Worm (Caenorhabditis elegans) whole organism, mixed stage, embryonic: ENCODE results near the gene cyd-1.

ENCODE experiments used
- ceh-39 ChIP-seq: fragments of 150-350 bp; optimal IDR thresholded peaks from 2 replicates; lab custom pipeline; 2014; ENCODE audit warnings: missing biosample characterization, missing genetic modification characterization
- ces-1 ChIP-seq: fragments of 150-350 bp; optimal IDR thresholded peaks from 2 replicates; lab custom pipeline; 2014; ENCODE audit warnings: missing biosample characterization, missing genetic modification reagents, missing genetic modification characterization
- cnd-1 ChIP-seq: fragments of 200-800 bp; sonication (Bioruptor generic); optimal IDR thresholded peaks from 2 replicates; lab custom pipeline; 2018; ENCODE audit warnings: mild to moderate bottlenecking, missing genetic modification characterization, missing compliant biosample characterization
- drap-1 ChIP-seq: fragments of 200-800 bp; sonication (Bioruptor generic); optimal IDR thresholded peaks from 3 replicates; lab custom pipeline; 2018; ENCODE audit warnings: mild to moderate bottlenecking, missing genetic modification characterization, missing compliant biosample characterization
- elt-1 ChIP-seq: sonication (generic microtip); optimal IDR thresholded peaks from 2 replicates; lab custom pipeline; 2017; ENCODE audit warnings: missing genetic modification characterization, mild to moderate bottlenecking, missing compliant biosample characterization, antibody characterized with exemption, moderate library complexity, borderline replicate concordance; ENCODE audit not compliant: insufficient read depth
- elt-3 ChIP-seq: fragments of 150-350 bp; optimal IDR thresholded peaks from 2 replicates; lab custom pipeline; 2014; ENCODE audit warnings: missing biosample characterization, missing genetic modification characterization
- flh-1 ChIP-seq: fragments of 200-800 bp; sonication (Bioruptor generic); optimal IDR thresholded peaks from 2 replicates; lab custom pipeline; 2018; ENCODE audit warnings: mild to moderate bottlenecking, missing genetic modification characterization, moderate library complexity, missing compliant biosample characterization
- ham-2 ChIP-seq: fragments of 200-800 bp; sonication (Bioruptor generic); optimal IDR thresholded peaks from 2 replicates; lab custom pipeline; 2018; ENCODE audit warnings: mild to moderate bottlenecking, missing genetic modification characterization, missing compliant biosample characterization
- hlh-1 ChIP-seq: fragments of 150-350 bp; optimal IDR thresholded peaks from 2 replicates; lab custom pipeline; 2014; ENCODE audit warnings: missing biosample characterization, missing genetic modification reagents, missing genetic modification characterization
- lin-13 ChIP-seq: fragments of 150-350 bp; optimal IDR thresholded peaks from 2 replicates; lab custom pipeline; 2014; ENCODE audit warnings: missing biosample characterization, missing genetic modification characterization
- lin-32 ChIP-seq: fragments of 200-800 bp; sonication (Bioruptor generic); optimal IDR thresholded peaks from 2 replicates; lab custom pipeline; 2018; ENCODE audit warnings: mild to moderate bottlenecking, missing genetic modification characterization, missing compliant biosample characterization
- lsy-2 ChIP-seq: fragments of 150-350 bp; optimal IDR thresholded peaks from 2 replicates; lab custom pipeline; 2014; ENCODE audit warnings: missing biosample characterization, missing genetic modification characterization
- mab-5 ChIP-seq: fragments of 150-350 bp; optimal IDR thresholded peaks from 2 replicates; lab custom pipeline; 2014; ENCODE audit warnings: missing biosample characterization, missing genetic modification characterization
- mep-1 ChIP-seq: fragments of 150-350 bp; optimal IDR thresholded peaks from 2 replicates; lab custom pipeline; 2017; ENCODE audit warnings: missing biosample characterization, missing genetic modification reagents, missing genetic modification characterization, inconsistent platforms
- mls-2 ChIP-seq: sonication (generic microtip); optimal IDR thresholded peaks from 2 replicates; lab custom pipeline; 2016; ENCODE audit warnings: mild to moderate bottlenecking, missing genetic modification characterization, moderate library complexity, missing compliant biosample characterization
- nhr-12 ChIP-seq: fragments of 150-350 bp; optimal IDR thresholded peaks from 2 replicates; lab custom pipeline; 2014; ENCODE audit warnings: missing biosample characterization, missing genetic modification characterization
- nhr-2 ChIP-seq: fragments of 150-350 bp; optimal IDR thresholded peaks from 2 replicates; lab custom pipeline; 2014; ENCODE audit warnings: missing biosample characterization, missing genetic modification characterization
- nhr-237 ChIP-seq: fragments of 150-350 bp; optimal IDR thresholded peaks from 2 replicates; lab custom pipeline; 2014; ENCODE audit warnings: missing biosample characterization, missing genetic modification characterization
- nhr-28 ChIP-seq: fragments of 150-350 bp; optimal IDR thresholded peaks from 2 replicates; lab custom pipeline; 2014; ENCODE audit warnings: missing biosample characterization, missing genetic modification characterization
- nhr-76 ChIP-seq: sonication (generic microtip); optimal IDR thresholded peaks from 2 replicates; lab custom pipeline; 2017; ENCODE audit warnings: missing biosample characterization, missing genetic modification characterization
- pha-4 ChIP-seq: fragments of 150-350 bp; optimal IDR thresholded peaks from 2 replicates; lab custom pipeline; 2018; ENCODE audit warnings: missing biosample characterization, missing genetic modification reagents, missing genetic modification characterization
- sem-2 ChIP-seq: fragments of 200-800 bp; sonication (Bioruptor generic); optimal IDR thresholded peaks from 2 replicates; lab custom pipeline; 2018; ENCODE audit warnings: mild to moderate bottlenecking, missing genetic modification characterization, missing compliant biosample characterization
- snpc-4 ChIP-seq: fragments of 150-350 bp; optimal IDR thresholded peaks from 2 replicates; lab custom pipeline; 2014; ENCODE audit warnings: missing biosample characterization, missing genetic modification characterization
- sptf-1 ChIP-seq: sonication (generic microtip); optimal IDR thresholded peaks from 2 replicates; lab custom pipeline; 2017; ENCODE audit warnings: mild to moderate bottlenecking, missing genetic modification characterization, moderate library complexity, missing compliant biosample characterization
- unc-120 ChIP-seq: sonication (generic microtip); optimal IDR thresholded peaks from 2 replicates; lab custom pipeline; 2017; ENCODE audit warnings: missing genetic modification characterization, missing compliant biosample characterization; ENCODE audit not compliant: poor library complexity, severe bottlenecking
- unc-39 ChIP-seq: fragments of 150-350 bp; optimal IDR thresholded peaks from 2 replicates; lab custom pipeline; 2014; ENCODE audit warnings: missing biosample characterization, missing genetic modification characterization
- unc-62 ChIP-seq: fragments of 150-350 bp; optimal IDR thresholded peaks from 2 replicates; lab custom pipeline; 2014; ENCODE audit warnings: missing biosample characterization, missing genetic modification reagents, missing genetic modification characterization
- zip-8 ChIP-seq: fragments of 150-350 bp; optimal IDR thresholded peaks from 2 replicates; lab custom pipeline; 2014; ENCODE audit warnings: missing biosample characterization, missing genetic modification characterization
- ztf-11 ChIP-seq: fragments of 150-350 bp; optimal IDR thresholded peaks from 2 replicates; lab custom pipeline; 2014; ENCODE audit warnings: missing biosample characterization, missing genetic modification characterization

Gene cyd-1

DNA sequence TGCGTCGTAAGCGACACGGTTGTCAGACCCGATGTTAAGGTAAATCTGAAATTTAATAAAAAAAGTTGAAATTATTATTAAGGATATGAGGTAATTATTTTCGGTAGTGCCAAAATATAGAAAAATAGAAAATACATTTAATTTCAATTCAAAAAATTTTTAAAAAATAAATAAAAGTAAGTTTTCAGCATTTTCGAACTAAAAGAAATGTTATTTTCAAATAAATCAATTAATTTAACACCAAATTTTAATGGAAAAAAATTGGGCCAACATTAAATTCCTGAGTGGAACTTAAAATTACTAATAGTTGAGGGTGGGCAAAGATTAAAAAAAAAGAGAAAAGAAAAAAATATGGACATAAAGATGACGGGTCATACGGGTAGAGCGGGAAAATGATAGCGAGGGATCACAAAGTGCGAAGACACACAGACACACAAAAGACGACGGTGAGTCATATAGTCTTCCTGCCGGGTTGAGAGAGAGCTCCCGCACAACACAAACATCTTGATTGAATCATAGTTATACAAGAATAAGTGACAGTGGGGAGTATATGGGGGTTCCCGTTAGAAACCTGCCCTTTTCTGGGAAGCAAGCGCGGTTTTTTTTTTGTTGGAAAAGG, 45.5 kb downstream of the cyd-1 start, which contains the start of gene max-2:
max-2 (minus strand) TSS at position 51 of the 619 bp plus-strand sequence.
- no peak for TF ChIP-seq drap-1 (GFP tag; lab: Kevin White, UChicago)
- no peak for TF ChIP-seq unc-39 (tag; lab: Kevin White, UChicago)
- no peak for TF ChIP-seq nhr-28 (tag; lab: Kevin White, UChicago)
- no peak for TF ChIP-seq ztf-11 (tag; lab: Kevin White, UChicago)
- no peak for TF ChIP-seq mab-5 (tag; lab: Kevin White, UChicago)
- no peak for TF ChIP-seq mep-1 (tag; lab: Kevin White, UChicago)

DNA sequence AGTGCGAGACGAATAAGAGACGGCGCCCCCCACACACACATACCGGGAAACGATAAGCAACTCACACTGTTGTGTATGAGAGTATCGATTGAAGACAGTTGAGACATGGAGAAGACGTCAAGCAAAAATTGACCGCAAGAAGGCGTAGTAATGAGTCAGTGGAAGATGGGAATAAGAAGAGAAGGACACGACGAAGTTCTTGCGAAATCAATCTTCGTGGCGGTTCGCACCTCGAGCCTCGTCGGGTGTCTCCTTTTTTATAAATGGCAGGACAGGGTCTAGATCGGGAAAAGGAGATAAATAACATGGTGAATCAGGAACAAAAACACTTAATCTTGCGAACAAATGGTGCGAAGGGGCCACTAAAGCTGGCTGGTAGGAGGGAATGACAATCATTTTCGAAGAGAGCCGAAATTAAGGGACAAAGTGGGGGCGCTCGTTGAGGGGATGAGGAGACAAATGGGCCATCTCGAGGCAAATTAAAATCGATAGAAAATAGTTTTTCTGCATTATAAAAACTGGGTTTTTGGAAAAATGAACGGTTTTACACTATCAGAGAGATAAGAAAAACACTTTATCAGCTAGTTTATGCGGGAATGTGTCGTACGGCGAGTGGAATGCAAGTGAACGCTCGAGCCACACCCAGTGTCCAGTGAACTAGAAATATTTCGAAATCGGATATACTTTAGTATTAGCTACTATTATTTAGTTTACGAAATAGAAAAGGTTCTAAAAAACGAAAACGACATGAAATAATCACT, 49.1 kb downstream of the cyd-1 start:
- TF ChIP-seq pha-4 (no peak), nhr-237 (tag; lab: Kevin White, UChicago) (no peak), elt-1 (tag; lab: Kevin White, UChicago) (no peak), elt-3 (tag; lab: Kevin White, UChicago) (no peak), unc-120 (tag; lab: Kevin White, UChicago) (no peak), hlh-1 (tag; lab: Kevin White, UChicago) (no peak), flh-1 (GFP tag; lab: Kevin White, UChicago) (no peak), mls-2 (no peak), snpc-4 (no peak), nhr-12 (tag; lab: Kevin White, UChicago) (no peak), mab-5 (tag; lab: Kevin White, UChicago) (no peak), nhr-76 (no peak), nhr-28 (tag; lab: Kevin White, UChicago) (no peak), zip-8 (no peak), lin-13 (tag; lab: Kevin White, UChicago) (no peak)
- TF ChIP-seq, all 35 proteins: peak for 0

DNA sequence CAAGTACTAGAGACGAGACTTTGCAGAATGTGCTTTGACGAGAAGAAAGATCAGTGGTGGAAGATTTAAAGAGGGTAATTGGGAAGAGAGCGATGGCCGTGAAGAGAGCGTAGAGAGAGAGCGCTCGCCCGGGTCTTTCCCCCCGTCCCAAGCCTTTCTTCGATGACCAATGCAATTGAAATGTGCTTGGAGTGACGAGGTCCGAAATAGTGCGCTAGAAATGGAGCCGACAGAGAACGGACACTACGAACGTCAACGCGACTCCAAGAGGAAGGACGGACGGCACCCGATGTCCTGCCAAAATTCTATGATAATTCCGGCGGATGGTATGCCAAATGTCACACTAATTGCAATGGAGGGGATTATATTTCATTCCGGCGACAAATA, 49.7 kb downstream of the cyd-1 start:
- TF ChIP-seq ces-1 (GFP tag; lab: Kevin White, UChicago) = peak; percentile 33
- TF ChIP-seq lin-32 (GFP tag; lab: Kevin White, UChicago) = no peak
- peak; percentile 35 for TF ChIP-seq unc-62
- peak; percentile 9 for TF ChIP-seq ham-2 (GFP tag; lab: Kevin White, UChicago)
- TF ChIP-seq nhr-2 (tag; lab: Kevin White, UChicago) = no peak
- TF ChIP-seq ceh-39 (tag; lab: Kevin White, UChicago) = no peak
- TF ChIP-seq cnd-1 (tag; lab: Kevin White, UChicago) = peak; percentile 53
- TF ChIP-seq unc-120 (tag; lab: Kevin White, UChicago) = peak; percentile 36
- peak; percentile 24 for TF ChIP-seq hlh-1 (tag; lab: Kevin White, UChicago)
- peak; percentile 21 for TF ChIP-seq sptf-1 (tag; lab: Kevin White, UChicago)

DNA sequence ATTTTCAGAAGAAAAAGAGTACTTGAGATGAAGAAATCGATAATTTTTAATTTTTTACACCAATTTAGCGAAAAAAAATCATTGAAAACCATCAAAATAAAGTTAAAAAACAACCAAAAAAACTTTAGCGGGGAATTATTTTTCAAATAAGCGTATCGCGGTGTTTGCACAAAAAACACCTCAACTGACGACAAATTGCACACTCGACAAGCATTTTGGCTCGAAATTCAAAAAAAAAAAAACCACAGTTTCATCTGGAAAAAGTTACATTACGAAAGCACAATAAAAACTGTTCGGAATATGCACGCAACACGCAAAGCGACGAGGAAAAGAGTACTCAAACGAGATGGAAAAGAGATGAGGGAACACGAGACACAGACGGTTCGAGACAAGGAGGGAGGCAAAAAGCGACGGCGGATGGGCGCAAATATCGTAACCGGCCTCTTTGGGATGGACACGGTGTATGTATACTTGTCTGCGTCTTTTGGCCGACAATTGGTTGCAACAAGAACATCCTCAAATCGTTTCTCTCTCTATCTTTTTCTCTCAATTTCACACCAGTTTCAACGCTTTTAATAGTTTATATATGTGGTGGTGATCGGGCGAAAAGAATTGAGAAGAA, 50.3 kb downstream of the cyd-1 start:
- TF ChIP-seq ham-2 (GFP tag; lab: Kevin White, UChicago) (peak; percentile 3), lsy-2 (tag; lab: Kevin White, UChicago) (peak; percentile 31), lin-13 (tag; lab: Kevin White, UChicago) (peak; percentile 53), unc-62 (peak; percentile 4), snpc-4 (no peak), zip-8 (no peak), nhr-76 (no peak), hlh-1 (tag; lab: Kevin White, UChicago) (no peak), flh-1 (GFP tag; lab: Kevin White, UChicago) (no peak), unc-120 (tag; lab: Kevin White, UChicago) (peak; percentile 65), mep-1 (tag; lab: Kevin White, UChicago) (peak; percentile 40), sem-2 (GFP tag; lab: Kevin White, UChicago) (no peak), pha-4 (peak; percentile 39), nhr-237 (tag; lab: Kevin White, UChicago) (peak; percentile 37), elt-3 (tag; lab: Kevin White, UChicago) (no peak), ces-1 (GFP tag; lab: Kevin White, UChicago) (peak; percentile 18), ceh-39 (tag; lab: Kevin White, UChicago) (no peak), nhr-2 (tag; lab: Kevin White, UChicago) (no peak), ztf-11 (tag; lab: Kevin White, UChicago) (no peak), elt-1 (tag; lab: Kevin White, UChicago) (peak; percentile 20), nhr-28 (tag; lab: Kevin White, UChicago) (no peak), mab-5 (tag; lab: Kevin White, UChicago) (peak; percentile 33)
- TF ChIP-seq, all 35 proteins: peak for 11
